Worm (Caenorhabditis elegans): ENCODE measurements around the gene srh-204.

The srh-204 gene

ce11 chrV:4241555-4241954 is 1.4 kb upstream of the srh-204 start:
- TF ChIP-seq che-1 (tag; optimal IDR thresholded peaks at IDR 0.05) (no peak), hlh-13 (GFP tag; optimal IDR thresholded peaks at IDR 0.05) (no peak)

ce11 chrV:4236118-4236517 is 4.1 kb downstream of the srh-204 start, which contains the start of gene nlp-13:
nlp-13 (plus strand) TSS chrV:4236418.
- TF ChIP-seq mec-3 (tag; optimal IDR thresholded peaks at IDR 0.05; ENCODE audit: borderline replicate concordance) (no peak), pax-1 (tag; optimal IDR thresholded peaks at IDR 0.05) (no peak), npax-4 (tag; optimal IDR thresholded peaks at IDR 0.05) (no peak), elt-2 (tag; optimal IDR thresholded peaks at IDR 0.05) (no peak), lim-6 (tag; optimal IDR thresholded peaks at IDR 0.05) (no peak), sox-2 (GFP tag; IDR thresholded peaks at IDR 0.05) (no peak), ceh-2 (tag; optimal IDR thresholded peaks at IDR 0.05) (no peak), odd-2 (tag; optimal IDR thresholded peaks at IDR 0.05) (no peak), unc-3 (GFP tag; conservative IDR thresholded peaks at IDR 0.05) (no peak), unc-3 (tag; optimal IDR thresholded peaks at IDR 0.05) (no peak), nfya-1 (tag; optimal IDR thresholded peaks at IDR 0.05) (no peak), che-1 (tag; optimal IDR thresholded peaks at IDR 0.05) (no peak), ceh-19 (GFP tag; optimal IDR thresholded peaks at IDR 0.05) (no peak), unc-55 (GFP tag; optimal IDR thresholded peaks at IDR 0.05) (no peak), ceh-18 (tag; optimal IDR thresholded peaks at IDR 0.05) (no peak), K09A11.1 (tag; optimal IDR thresholded peaks at IDR 0.05; ENCODE audit: insufficient read depth) (no peak), pha-2 (tag; optimal IDR thresholded peaks at IDR 0.05) (no peak), ceh-31 (tag; optimal IDR thresholded peaks at IDR 0.05) (no peak), fkh-6 (tag; optimal IDR thresholded peaks at IDR 0.05) (no peak)

- no peak for TF ChIP-seq hlh-6 (tag; optimal IDR thresholded peaks at IDR 0.05)
- TF ChIP-seq che-1 (tag; optimal IDR thresholded peaks at IDR 0.05) = no peak
- TF ChIP-seq ceh-45 (GFP tag; IDR thresholded peaks at IDR 0.05) = no peak
- TF ChIP-seq dve-1 (tag; optimal IDR thresholded peaks at IDR 0.05) = no peak
- TF ChIP-seq elt-2 (tag; optimal IDR thresholded peaks at IDR 0.05) = no peak
- no peak for TF ChIP-seq elt-4 (tag; optimal IDR thresholded peaks at IDR 0.05)
- TF ChIP-seq mec-3 (tag; optimal IDR thresholded peaks at IDR 0.05; ENCODE audit: borderline replicate concordance) = no peak
- TF ChIP-seq odd-2 (tag; optimal IDR thresholded peaks at IDR 0.05) = no peak
- no peak for TF ChIP-seq syd-9 (tag; optimal IDR thresholded peaks at IDR 0.05)
- TF ChIP-seq hlh-30 (tag; optimal IDR thresholded peaks at IDR 0.05; ENCODE audit: insufficient read depth) = no peak
These were observed 20.9 kb downstream of the srh-204 start, which contains the start of gene nlp-9 for ce11 chrV:4219342-4219741. nlp-9 (plus strand) TSS chrV:4219642.

- TF ChIP-seq ceh-6 (GFP tag; optimal IDR thresholded peaks at IDR 0.05) (no peak), unc-3 (GFP tag; conservative IDR thresholded peaks at IDR 0.05) (no peak), unc-3 (tag; optimal IDR thresholded peaks at IDR 0.05) (peak; percentile 5)
These were observed 21.9 kb downstream of the srh-204 start for ce11 chrV:4218268-4218667.

- TF ChIP-seq pha-2 (tag; optimal IDR thresholded peaks at IDR 0.05) (no peak), lim-6 (tag; optimal IDR thresholded peaks at IDR 0.05) (no peak), odd-2 (tag; optimal IDR thresholded peaks at IDR 0.05) (no peak), nhr-11 (tag; optimal IDR thresholded peaks at IDR 0.05) (no peak), rnt-1 (tag; optimal IDR thresholded peaks at IDR 0.05) (no peak), tbx-7 (tag; optimal IDR thresholded peaks at IDR 0.05) (no peak), ceh-22 (tag; optimal IDR thresholded peaks at IDR 0.05) (no peak), npax-4 (tag; optimal IDR thresholded peaks at IDR 0.05) (no peak), pqm-1 (tag; optimal IDR thresholded peaks at IDR 0.05) (no peak), C08G9.2 (tag; optimal IDR thresholded peaks at IDR 0.05) (no peak), gmeb-2 (tag; optimal IDR thresholded peaks at IDR 0.05) (no peak), syd-9 (tag; optimal IDR thresholded peaks at IDR 0.05) (no peak), ref-2 (tag; optimal IDR thresholded peaks at IDR 0.05) (no peak), ceh-6 (GFP tag; optimal IDR thresholded peaks at IDR 0.05) (no peak), mec-3 (tag; optimal IDR thresholded peaks at IDR 0.05; ENCODE audit: borderline replicate concordance) (no peak), nhr-232 (tag; optimal IDR thresholded peaks at IDR 0.05) (no peak)
These were observed 23.3 kb downstream of the srh-204 start for ce11 chrV:4216902-4217301.
